Fruit fly (Drosophila melanogaster): ENCODE data around the gene CG1316.

- TF ChIP-seq CG16779 (tag; optimal IDR thresholded peaks at IDR 0.05): no peak
- no peak for TF ChIP-seq Sox102F (GFP tag; optimal IDR thresholded peaks at IDR 0.05)
- no peak for TF ChIP-seq CG11294 (GFP tag; IDR thresholded peaks at IDR 0.05)
- TF ChIP-seq fd59A (GFP tag; optimal IDR thresholded peaks at IDR 0.05): no peak
- TF ChIP-seq CG11762 (GFP tag; optimal IDR thresholded peaks at IDR 0.05; ENCODE audit: insufficient read depth): no peak
- TF ChIP-seq CG10631 (GFP tag; optimal IDR thresholded peaks at IDR 0.05): no peak
- no peak for TF ChIP-seq Lpt (GFP tag; optimal IDR thresholded peaks at IDR 0.05)
- no peak for TF ChIP-seq Sox15 (GFP tag; optimal IDR thresholded peaks at IDR 0.05)
- no peak for TF ChIP-seq Hr39 (GFP tag; optimal IDR thresholded peaks at IDR 0.05)
- no peak for TF ChIP-seq lz (GFP tag; optimal IDR thresholded peaks at IDR 0.05)
- no peak for TF ChIP-seq CG8632 (GFP tag; optimal IDR thresholded peaks at IDR 0.05)
- TF ChIP-seq pdm3 (GFP tag; optimal IDR thresholded peaks at IDR 0.05): no peak
- no peak for TF ChIP-seq salr (GFP tag; optimal IDR thresholded peaks at IDR 0.05)
These were observed 14.4 kb upstream of the CG1316 start for dm6 chr3L:4269208-4269607.

Data from whole organism, prepupa.